Worm (Caenorhabditis elegans) whole organism, L3 larva: ENCODE measurements around the gene K03B4.6.

ENCODE experiments used
- R02D3.7 ChIP-seq: fragments of 150-350 bp; optimal IDR thresholded peaks from 2 replicates; lab custom pipeline; 2014; ENCODE audit warnings: missing biosample characterization, missing genetic modification characterization
- ZK546.5 ChIP-seq: sonication (generic microtip); optimal IDR thresholded peaks from 2 replicates; lab custom pipeline; 2017; ENCODE audit warnings: missing biosample characterization, missing genetic modification characterization
- ama-1 ChIP-seq: fragments of 150-350 bp; optimal IDR thresholded peaks from 2 replicates; lab custom pipeline; 2018
- ceh-82 ChIP-seq: fragments of 150-350 bp; optimal IDR thresholded peaks from 2 replicates; lab custom pipeline; 2014; ENCODE audit warnings: missing biosample characterization, missing genetic modification characterization
- ceh-9 ChIP-seq: sonication (generic microtip); optimal IDR thresholded peaks from 2 replicates; lab custom pipeline; 2018; ENCODE audit warnings: missing biosample characterization, missing genetic modification characterization
- daf-12 ChIP-seq: fragments of 150-350 bp; optimal IDR thresholded peaks from 2 replicates; lab custom pipeline; 2014; ENCODE audit warnings: missing biosample characterization, missing genetic modification reagents, missing genetic modification characterization
- egl-27 ChIP-seq: sonication (generic microtip); optimal IDR thresholded peaks from 4 replicates; lab custom pipeline; 2017; ENCODE audit warnings: missing biosample characterization, missing genetic modification reagents, missing genetic modification characterization
- egl-5 ChIP-seq: fragments of 150-350 bp; optimal IDR thresholded peaks from 2 replicates; lab custom pipeline; 2017; ENCODE audit warnings: missing biosample characterization, missing genetic modification reagents, missing genetic modification characterization, inconsistent platforms
- elt-2 ChIP-seq: sonication (generic microtip); optimal IDR thresholded peaks from 2 replicates; lab custom pipeline; 2016; ENCODE audit warnings: missing genetic modification reagents, mild to moderate bottlenecking, missing genetic modification characterization, missing compliant biosample characterization
- elt-3 ChIP-seq, 3 experiments: fragments of 150-350 bp in 1 of 3; sonication (generic microtip) in 2 of 3; optimal IDR thresholded peaks; 2 replicates in 2 of 3; 4 replicates in 1 of 3; lab custom pipeline; 2014 to 2017; ENCODE audit warnings: missing biosample characterization in 3 of 3, missing genetic modification characterization in 3 of 3
- fkh-10 ChIP-seq: sonication (generic microtip); optimal IDR thresholded peaks from 2 replicates; lab custom pipeline; 2017; ENCODE audit warnings: missing biosample characterization, missing genetic modification reagents, missing genetic modification characterization
- fkh-2 ChIP-seq: fragments of 150-350 bp; optimal IDR thresholded peaks from 2 replicates; lab custom pipeline; 2014; ENCODE audit warnings: missing biosample characterization, missing genetic modification reagents, missing genetic modification characterization
- fos-1 ChIP-seq: fragments of 150-350 bp; optimal IDR thresholded peaks from 2 replicates; lab custom pipeline; 2014; ENCODE audit warnings: missing biosample characterization, missing genetic modification characterization
- jun-1 ChIP-seq: fragments of 150-350 bp; optimal IDR thresholded peaks from 2 replicates; lab custom pipeline; 2014; ENCODE audit warnings: missing biosample characterization, missing genetic modification reagents, missing genetic modification characterization
- lsy-12 ChIP-seq: sonication (generic microtip); optimal IDR thresholded peaks from 2 replicates; lab custom pipeline; 2016; ENCODE audit warnings: mild to moderate bottlenecking, missing genetic modification characterization, missing compliant biosample characterization
- mdl-1 ChIP-seq: fragments of 150-350 bp; optimal IDR thresholded peaks from 2 replicates; lab custom pipeline; 2014; ENCODE audit warnings: missing biosample characterization, missing genetic modification characterization
- nfya-1 ChIP-seq: sonication (generic microtip); optimal IDR thresholded peaks from 2 replicates; lab custom pipeline; 2017; ENCODE audit warnings: missing genetic modification characterization, mild to moderate bottlenecking, missing compliant biosample characterization, antibody characterized with exemption, moderate library complexity; ENCODE audit not compliant: insufficient read depth
- nhr-11 ChIP-seq: fragments of 150-350 bp; optimal IDR thresholded peaks from 2 replicates; lab custom pipeline; 2014; ENCODE audit warnings: missing biosample characterization, missing genetic modification characterization
- nhr-12 ChIP-seq: fragments of 150-350 bp; optimal IDR thresholded peaks from 2 replicates; lab custom pipeline; 2014; ENCODE audit warnings: missing biosample characterization, missing genetic modification characterization
- nhr-237 ChIP-seq: fragments of 150-350 bp; optimal IDR thresholded peaks from 2 replicates; lab custom pipeline; 2014; ENCODE audit warnings: missing biosample characterization, missing genetic modification characterization
- nhr-25 ChIP-seq: sonication (generic microtip); optimal IDR thresholded peaks from 2 replicates; lab custom pipeline; 2017; ENCODE audit warnings: missing biosample characterization, missing genetic modification characterization
- nhr-28 ChIP-seq: fragments of 150-350 bp; optimal IDR thresholded peaks from 2 replicates; lab custom pipeline; 2014; ENCODE audit warnings: missing biosample characterization, missing genetic modification characterization
- nhr-43 ChIP-seq: sonication (generic microtip); optimal IDR thresholded peaks from 2 replicates; lab custom pipeline; 2016; ENCODE audit warnings: mild to moderate bottlenecking, missing genetic modification characterization, missing compliant biosample characterization; ENCODE audit not compliant: poor library complexity, severe bottlenecking
- nhr-67 ChIP-seq: fragments of 150-350 bp; optimal IDR thresholded peaks from 2 replicates; lab custom pipeline; 2014; ENCODE audit warnings: missing biosample characterization, missing genetic modification characterization
- nhr-76 ChIP-seq: fragments of 150-350 bp; sonication (generic microtip); optimal IDR thresholded peaks from 5 replicates; lab custom pipeline; 2014; ENCODE audit warnings: missing biosample characterization, missing genetic modification characterization
- pha-4 ChIP-seq: fragments of 150-350 bp; optimal IDR thresholded peaks from 2 replicates; lab custom pipeline; 2014; ENCODE audit warnings: missing biosample characterization, missing genetic modification reagents, missing genetic modification characterization
- skn-1 ChIP-seq: fragments of 150-350 bp; optimal IDR thresholded peaks from 2 replicates; lab custom pipeline; 2014; ENCODE audit warnings: missing biosample characterization, missing genetic modification characterization
- snpc-4 ChIP-seq: fragments of 150-350 bp; optimal IDR thresholded peaks from 2 replicates; lab custom pipeline; 2014; ENCODE audit warnings: missing biosample characterization, missing genetic modification characterization
- tbx-2 ChIP-seq: sonication (generic microtip); optimal IDR thresholded peaks from 2 replicates; lab custom pipeline; 2016; ENCODE audit warnings: mild to moderate bottlenecking, missing genetic modification characterization, missing compliant biosample characterization
- ztf-11 ChIP-seq: fragments of 150-350 bp; optimal IDR thresholded peaks from 2 replicates; lab custom pipeline; 2014; ENCODE audit warnings: missing biosample characterization, missing genetic modification characterization
- ztf-4 ChIP-seq: fragments of 150-350 bp; optimal IDR thresholded peaks from 2 replicates; lab custom pipeline; 2014; ENCODE audit warnings: missing biosample characterization, missing genetic modification characterization

The K03B4.6 gene

ce11 chrV:4668636-4669035, 7.4 kb downstream of the K03B4.6 start, which contains the start of gene srx-77:
Gene srx-77 (minus strand): TSS chrV:4668736.
- TF ChIP-seq snpc-4 (tag; lab: Kevin White, UChicago) (no peak), tbx-2 (tag; lab: Kevin White, UChicago) (no peak), ztf-4 (no peak), nhr-11 (tag; lab: Kevin White, UChicago) (no peak)

DNA sequence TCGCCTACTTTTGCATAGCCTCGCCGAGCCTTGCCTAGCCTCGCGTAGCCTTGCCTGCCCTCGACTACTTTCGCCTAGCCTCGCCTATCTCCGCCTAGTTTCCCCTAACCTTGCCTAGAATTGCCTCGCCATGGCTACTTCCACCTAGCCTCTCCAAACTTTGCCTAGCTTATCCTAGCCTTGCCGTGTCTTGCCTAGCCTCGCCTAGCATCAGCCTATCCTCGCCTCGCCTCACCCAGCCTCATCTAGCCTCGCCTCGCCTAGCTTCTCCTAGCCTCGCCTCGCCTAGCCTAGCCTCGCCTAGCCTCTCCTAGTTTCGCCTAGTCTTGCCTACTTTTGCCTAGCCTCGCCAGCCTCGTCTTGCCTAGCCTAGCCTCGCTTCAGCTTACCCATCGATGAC, 8.9 kb downstream of the K03B4.6 start:
- no peak for TF ChIP-seq nhr-28
- no peak for TF ChIP-seq ama-1
- no peak for TF ChIP-seq R02D3.7 (tag; lab: Kevin White, UChicago)
- TF ChIP-seq ztf-11 (tag; lab: Kevin White, UChicago): no peak
- no peak for TF ChIP-seq ZK546.5 (tag; lab: Kevin White, UChicago)
- TF ChIP-seq elt-3 (tag; optimal IDR thresholded peaks at IDR 0.05; lab: Kevin White, UChicago): no peak
- no peak for TF ChIP-seq nfya-1 (tag; lab: Kevin White, UChicago)
- no peak for TF ChIP-seq mdl-1 (tag; lab: Kevin White, UChicago)

DNA sequence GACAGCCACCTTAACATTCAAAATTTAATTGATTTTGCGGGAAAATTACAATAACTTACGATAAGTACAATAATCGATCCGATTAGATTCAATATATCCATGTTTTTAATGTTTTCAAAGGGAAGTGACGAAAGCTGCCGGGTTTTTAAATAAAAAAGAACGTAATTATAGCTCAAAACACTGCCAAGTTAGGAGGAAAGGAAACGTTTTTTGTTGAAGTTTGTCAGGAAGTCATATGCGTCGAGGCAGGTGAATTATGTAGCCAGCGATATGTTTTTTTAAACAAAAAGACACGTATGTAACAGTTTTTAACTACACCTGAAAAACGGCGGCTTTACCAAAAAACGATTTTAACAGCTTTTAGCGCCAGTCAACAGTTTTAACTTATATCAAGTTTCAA, 10.3 kb downstream of the K03B4.6 start, which contains the start of gene srx-73:
Gene srx-73, minus strand, starts transcription at position 101 of the 400 bp plus-strand sequence.
- TF ChIP-seq ceh-9 (tag; lab: Kevin White, UChicago): no peak
- TF ChIP-seq ztf-11 (tag; lab: Kevin White, UChicago): no peak
- no peak for TF ChIP-seq nhr-67
- no peak for TF ChIP-seq ztf-4
- no peak for TF ChIP-seq nhr-237 (tag; lab: Kevin White, UChicago)
- TF ChIP-seq tbx-2 (tag; lab: Kevin White, UChicago): no peak
- no peak for TF ChIP-seq nfya-1 (tag; lab: Kevin White, UChicago)
- no peak for TF ChIP-seq daf-12 (tag; lab: Kevin White, UChicago)
- no peak for TF ChIP-seq ama-1
- no peak for TF ChIP-seq nhr-28
- no peak for TF ChIP-seq nhr-76 (tag; lab: Kevin White, UChicago)
- TF ChIP-seq elt-3 (tag; optimal IDR thresholded peaks at IDR 0.05; lab: Kevin White, UChicago): no peak
- TF ChIP-seq elt-2 (tag; lab: Kevin White, UChicago): no peak
- no peak for TF ChIP-seq egl-5 (tag; lab: Kevin White, UChicago)

ce11 chrV:4662400-4662799, 13.6 kb downstream of the K03B4.6 start, which contains the start of gene srx-74:
Gene srx-74 (minus strand): TSS chrV:4662500.
- TF ChIP-seq egl-27 (tag; lab: Kevin White, UChicago): no peak

- TF ChIP-seq jun-1 (tag; lab: Kevin White, UChicago): no peak
- TF ChIP-seq ceh-82 (tag; lab: Kevin White, UChicago): no peak
- no peak for TF ChIP-seq ama-1
- TF ChIP-seq fkh-2 (tag; lab: Kevin White, UChicago): no peak
- no peak for TF ChIP-seq fos-1 (tag; lab: Kevin White, UChicago)
- TF ChIP-seq nhr-237 (tag; lab: Kevin White, UChicago): no peak
- no peak for TF ChIP-seq nhr-28
- TF ChIP-seq ztf-11 (tag; lab: Kevin White, UChicago): no peak
- TF ChIP-seq ceh-9 (tag; lab: Kevin White, UChicago): no peak
- no peak for TF ChIP-seq nhr-43 (tag; lab: Kevin White, UChicago)
- TF ChIP-seq pha-4 (tag; lab: Kevin White, UChicago): no peak
- TF ChIP-seq, all 47 proteins: peak for 0
Observed at ce11 chrV:4655175-4655574, 20.8 kb downstream of the K03B4.6 start, which contains the start of gene F41F3.9. Gene F41F3.9 (plus strand): TSS chrV:4655475.

DNA sequence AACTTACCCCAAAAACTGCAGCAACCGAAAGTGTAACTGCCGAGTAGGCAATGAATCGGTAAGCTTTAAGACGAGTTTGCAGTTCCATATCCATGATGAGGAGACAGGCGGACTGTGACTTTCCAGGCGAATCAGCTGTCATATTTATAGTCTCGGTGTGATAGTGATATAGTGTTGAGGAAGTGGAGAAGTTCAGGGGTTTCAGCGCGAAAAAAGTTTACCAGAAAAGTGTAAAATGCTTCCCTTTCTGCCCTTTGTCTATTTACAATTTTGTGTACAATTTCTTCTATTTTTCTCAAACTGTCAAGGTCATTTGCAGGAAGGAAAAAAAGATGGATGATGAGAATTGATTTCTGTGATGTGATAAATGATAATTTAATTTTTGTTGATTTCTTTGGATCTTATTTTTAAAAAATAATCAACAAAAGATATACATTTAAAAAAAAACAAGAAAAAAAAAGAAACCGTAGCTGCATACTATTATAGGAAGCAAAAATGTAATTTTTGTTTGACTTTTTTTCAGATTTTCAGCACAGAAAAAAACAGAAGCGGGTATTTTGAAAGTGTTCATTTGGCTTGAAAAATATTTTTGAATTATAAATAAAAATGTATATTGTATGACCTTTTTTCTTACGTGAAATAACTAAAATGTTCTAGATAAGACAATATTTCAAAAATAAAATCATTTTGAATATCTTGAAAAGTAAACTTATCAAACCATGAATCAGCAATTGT, 22.0 kb downstream of the K03B4.6 start, which contains the start of the genes col-139 and F41F3.1:
Gene col-139, minus strand, starts transcription at position 101 of the 735 bp plus-strand sequence.
Gene F41F3.1, plus strand, starts transcription at position 685 of the 735 bp plus-strand sequence.
- TF ChIP-seq daf-12 (tag; lab: Kevin White, UChicago): no peak
- TF ChIP-seq ztf-11 (tag; lab: Kevin White, UChicago): no peak
- TF ChIP-seq ceh-82 (tag; lab: Kevin White, UChicago): no peak
- no peak for TF ChIP-seq nhr-11 (tag; lab: Kevin White, UChicago)
- no peak for TF ChIP-seq snpc-4 (tag; lab: Kevin White, UChicago)
- TF ChIP-seq ztf-4: no peak
- no peak for TF ChIP-seq fkh-10 (GFP tag; lab: Kevin White, UChicago)
- TF ChIP-seq fos-1 (tag; lab: Kevin White, UChicago): no peak
- TF ChIP-seq skn-1: no peak
- TF ChIP-seq nhr-67: no peak
- TF ChIP-seq fkh-2 (tag; lab: Kevin White, UChicago): no peak
- TF ChIP-seq mdl-1 (tag; lab: Kevin White, UChicago): no peak
- TF ChIP-seq lsy-12: no peak
- no peak for TF ChIP-seq nhr-12 (tag; lab: Kevin White, UChicago)
- no peak for TF ChIP-seq nhr-25 (tag; lab: Kevin White, UChicago)
- TF ChIP-seq, all 47 proteins: peak for 0
